Worm (Caenorhabditis elegans): ENCODE results near the gene Y17G7B.22.

The Y17G7B.22 gene

DNA sequence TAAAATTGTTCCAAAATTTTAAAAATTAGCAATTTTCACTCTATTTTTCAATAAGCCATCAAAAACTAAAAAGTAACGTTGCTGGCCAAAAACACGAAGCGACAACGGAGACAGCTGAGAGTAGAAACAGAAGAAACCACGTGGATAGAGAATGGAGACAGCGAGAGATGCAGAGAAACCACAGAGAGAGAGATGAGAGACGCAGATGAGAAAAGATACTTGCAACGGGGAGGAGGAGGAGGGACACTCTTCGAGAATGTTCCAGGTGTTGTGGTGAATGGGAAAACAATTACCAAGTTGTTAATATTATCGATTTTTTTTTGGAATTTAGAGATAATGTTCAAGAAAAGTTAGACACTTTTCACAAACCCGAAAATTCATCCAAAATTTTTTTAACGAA is 34.5 kb downstream of the Y17G7B.22 start (continued):
- peak; percentile 59; the same call in 1 of the 2 replicates for TF ChIP-seq vab-7 (GFP tag; IDR thresholded peaks at IDR 0.05)
- TF ChIP-seq nhr-102 (tag; optimal IDR thresholded peaks at IDR 0.05): peak; percentile 82
- TF ChIP-seq daf-19 (GFP tag; conservative IDR thresholded peaks at IDR 0.05): no peak
- peak; percentile 74 for TF ChIP-seq F37D6.2 (tag; optimal IDR thresholded peaks at IDR 0.05)
- no peak for TF ChIP-seq pqm-1 (tag; optimal IDR thresholded peaks at IDR 0.05)
- TF ChIP-seq aha-1 (tag): peak; percentile 98
- TF ChIP-seq lin-13 (GFP tag; optimal IDR thresholded peaks at IDR 0.05): peak; percentile 69
- peak; percentile 97 for TF ChIP-seq nhr-11 (tag; optimal IDR thresholded peaks at IDR 0.05)
- TF ChIP-seq mxl-3 (GFP tag; optimal IDR thresholded peaks at IDR 0.05): peak; percentile 96
- TF ChIP-seq nhr-77 (tag; optimal IDR thresholded peaks at IDR 0.05): peak; percentile 88
- TF ChIP-seq hlh-30 (tag; optimal IDR thresholded peaks at IDR 0.05; ENCODE audit: insufficient read depth): peak; percentile 98
- TF ChIP-seq hmg-1.1 (GFP tag; IDR thresholded peaks at IDR 0.05): peak; percentile 96
- peak; percentile 48 for TF ChIP-seq cey-2 (tag; optimal IDR thresholded peaks at IDR 0.05; ENCODE audit: borderline replicate concordance, insufficient read depth)
- no peak for TF ChIP-seq lir-3 (tag; optimal IDR thresholded peaks at IDR 0.05)
- TF ChIP-seq php-3 (GFP tag; IDR thresholded peaks at IDR 0.05): peak; percentile 81
- TF ChIP-seq egl-27 (tag; optimal IDR thresholded peaks at IDR 0.05): no peak
- no peak for TF ChIP-seq ZK337.2 (GFP tag; IDR thresholded peaks at IDR 0.05)
- no peak for TF ChIP-seq lin-39 (tag; optimal IDR thresholded peaks at IDR 0.05)
- TF ChIP-seq ceh-32 (tag; optimal IDR thresholded peaks at IDR 0.05; ENCODE audit: poor library complexity): no peak
- no peak for TF ChIP-seq F49E8.2 (tag; optimal IDR thresholded peaks at IDR 0.05; ENCODE audit: borderline replicate concordance)
- TF ChIP-seq nhr-42 (GFP tag; IDR thresholded peaks at IDR 0.05): peak; percentile 63; the same call in 1 of the 2 replicates
- TF ChIP-seq hlh-11 (tag; optimal IDR thresholded peaks at IDR 0.05): peak; percentile 99
- no peak for TF ChIP-seq F10B5.3 (tag; optimal IDR thresholded peaks at IDR 0.05)
- no peak for TF ChIP-seq ztf-11 (tag; optimal IDR thresholded peaks at IDR 0.05)
- peak; percentile 77 for TF ChIP-seq ama-1 (optimal IDR thresholded peaks at IDR 0.05)
- TF ChIP-seq mep-1 (tag; optimal IDR thresholded peaks at IDR 0.05): peak; percentile 94
- TF ChIP-seq hif-1 (tag; optimal IDR thresholded peaks at IDR 0.05): peak; percentile 62 to 87
- peak; percentile 77 for TF ChIP-seq egl-43 (GFP tag; IDR thresholded peaks at IDR 0.05)
- TF ChIP-seq saeg-2 (GFP tag; IDR thresholded peaks at IDR 0.05): 0 out of 2 replicates have a peak, but pooled peaks have one; percentile 39
- 0 out of 2 replicates have a peak, but pooled peaks have one; percentile 30 for TF ChIP-seq lin-1 (GFP tag; IDR thresholded peaks at IDR 0.05)
- no peak for TF ChIP-seq F26F4.8 (GFP tag; conservative IDR thresholded peaks at IDR 0.05)
- no peak for TF ChIP-seq daf-8 (GFP tag; IDR thresholded peaks at IDR 0.05)
- TF ChIP-seq unc-130 (GFP tag; optimal IDR thresholded peaks at IDR 0.05): no peak
- TF ChIP-seq unc-62 (GFP tag; optimal IDR thresholded peaks at IDR 0.05 in 1 of 2): peak in 1 of 2 experiments; percentile 99
- no peak for TF ChIP-seq unc-62 (tag; optimal IDR thresholded peaks at IDR 0.05)
- no peak for TF ChIP-seq tag-97 (GFP tag; IDR thresholded peaks at IDR 0.05)
- no peak for TF ChIP-seq nhr-41 (GFP tag; IDR thresholded peaks at IDR 0.05)
- no peak for TF ChIP-seq fos-1 (tag; optimal IDR thresholded peaks at IDR 0.05)
- 0 out of 2 replicates have a peak, but pooled peaks have one; percentile 44 for TF ChIP-seq ctbp-1 (GFP tag; IDR thresholded peaks at IDR 0.05)
- peak; percentile 94 for TF ChIP-seq dmd-6 (GFP tag; IDR thresholded peaks at IDR 0.05)
- TF ChIP-seq nhr-10 (tag; optimal IDR thresholded peaks at IDR 0.05): peak; percentile 85
- TF ChIP-seq aly-2 (tag; optimal IDR thresholded peaks at IDR 0.05): no peak
- TF ChIP-seq nhr-111 (GFP tag; optimal IDR thresholded peaks at IDR 0.05): no peak
- peak; percentile 93 for TF ChIP-seq rbr-2 (tag; optimal IDR thresholded peaks at IDR 0.05)
- TF ChIP-seq lin-38 (GFP tag; IDR thresholded peaks at IDR 0.05): peak; percentile 85
- peak; percentile 94 to 99 for TF ChIP-seq mdl-1 (tag; optimal IDR thresholded peaks at IDR 0.05)
- TF ChIP-seq Y75B8A.6 (GFP tag; IDR thresholded peaks at IDR 0.05): no peak
- TF ChIP-seq ces-1 (GFP tag; optimal IDR thresholded peaks at IDR 0.05): no peak
- no peak for TF ChIP-seq nhr-237 (tag; optimal IDR thresholded peaks at IDR 0.05)
- TF ChIP-seq attf-4 (tag; optimal IDR thresholded peaks at IDR 0.05): no peak
- TF ChIP-seq madf-9 (GFP tag; conservative IDR thresholded peaks at IDR 0.05): no peak
- peak; percentile 86 for TF ChIP-seq tra-1 (GFP tag; IDR thresholded peaks at IDR 0.05)

Measured in whole organism, L4 larva.